Comparison of ENCODE assay signal across 1 fruit fly cellular context in genomic region chrX:20656535-20657350, dm6.
TF ChIP-seq lines count a peak whose summit lies in the region.

Gene Cyp6v1 (plus strand): TSS chrX:20657122.

TF ChIP-seq in whole organism, embryonic, 481 proteins besides CTCF, POLR2A, EP300 and RAD21 (continued from another document):
- TF ChIP-seq CG11723 (GFP tag; optimal IDR thresholded peaks at IDR 0.05; lab: Kevin White, UChicago): peak; percentile 20
- TF ChIP-seq CG32532 (GFP tag; IDR thresholded peaks at IDR 0.05; lab: Robert Waterston, UW): no peak; the same call in 1 of the 2 replicates
- no peak for TF ChIP-seq Spps (tag; optimal IDR thresholded peaks at IDR 0.05; lab: Kevin White, UChicago)
- no peak for TF ChIP-seq prd (optimal IDR thresholded peaks at IDR 0.05; lab: Kevin White, UChicago)
- peak; percentile 28; the same call in 1 of the 3 replicates for TF ChIP-seq prd (GFP tag; IDR thresholded peaks at IDR 0.05; lab: Robert Waterston, UW)
- no peak for TF ChIP-seq ham (GFP tag; IDR thresholded peaks at IDR 0.05; lab: Robert Waterston, UW)
- TF ChIP-seq h (optimal IDR thresholded peaks at IDR 0.05; lab: Kevin White, UChicago): no peak
- TF ChIP-seq knrl (GFP tag; IDR thresholded peaks at IDR 0.05; lab: Robert Waterston, UW; ENCODE audit: partially characterized antibody): no peak
- TF ChIP-seq CG8281 (tag; optimal IDR thresholded peaks at IDR 0.05; lab: Kevin White, UChicago): peak; percentile 4
- TF ChIP-seq CG2199 (GFP tag; IDR thresholded peaks at IDR 0.05; lab: Robert Waterston, UW): no peak
- TF ChIP-seq hbn (GFP tag; IDR thresholded peaks at IDR 0.05; lab: Robert Waterston, UW; ENCODE audit: partially characterized antibody): no peak
- no peak for TF ChIP-seq Nf-YA (GFP tag; IDR thresholded peaks at IDR 0.05; lab: Robert Waterston, UW)
- no peak for TF ChIP-seq hth (optimal IDR thresholded peaks at IDR 0.05; lab: Kevin White, UChicago)
- no peak for TF ChIP-seq Atf3 (GFP tag; optimal IDR thresholded peaks at IDR 0.05; lab: Kevin White, UChicago)
- TF ChIP-seq CG12236 (GFP tag; optimal IDR thresholded peaks at IDR 0.05; lab: Kevin White, UChicago): no peak
- 0 out of 2 replicates have a peak, but pooled peaks have one; percentile 19 for TF ChIP-seq klu (GFP tag; IDR thresholded peaks at IDR 0.05; lab: Robert Waterston, UW)
- no peak for TF ChIP-seq oc (tag; optimal IDR thresholded peaks at IDR 0.05; lab: Kevin White, UChicago)
- no peak for TF ChIP-seq tx (GFP tag; optimal IDR thresholded peaks at IDR 0.05; lab: Kevin White, UChicago)
- no peak for TF ChIP-seq hkb (optimal IDR thresholded peaks at IDR 0.05; lab: Kevin White, UChicago)
- no peak for TF ChIP-seq hkb (GFP tag; IDR thresholded peaks at IDR 0.05; lab: Robert Waterston, UW)
- peak; percentile 79 for TF ChIP-seq CG17361 (GFP tag; IDR thresholded peaks at IDR 0.05; lab: Robert Waterston, UW)
- TF ChIP-seq Nf-YC (tag; optimal IDR thresholded peaks at IDR 0.05; lab: Kevin White, UChicago): peak; percentile 7
- no peak for TF ChIP-seq CG12942 (GFP tag; optimal IDR thresholded peaks at IDR 0.05; lab: Kevin White, UChicago)
- no peak for TF ChIP-seq CG8478 (optimal IDR thresholded peaks at IDR 0.05; lab: Kevin White, UChicago)
- TF ChIP-seq lbe (GFP tag; optimal IDR thresholded peaks at IDR 0.05; lab: Kevin White, UChicago): no peak
- no peak for TF ChIP-seq jigr1 (GFP tag; IDR thresholded peaks at IDR 0.05; lab: Robert Waterston, UW)
- TF ChIP-seq CG9215 (GFP tag; IDR thresholded peaks at IDR 0.05; lab: Robert Waterston, UW): peak; percentile 47; the same call in 1 of the 2 replicates
- no peak for TF ChIP-seq ato (GFP tag; IDR thresholded peaks at IDR 0.05; lab: Robert Waterston, UW; ENCODE audit: partially characterized antibody)
- TF ChIP-seq CG3065 (GFP tag; optimal IDR thresholded peaks at IDR 0.05; lab: Kevin White, UChicago): no peak
- no peak for TF ChIP-seq bowl (GFP tag; IDR thresholded peaks at IDR 0.05; lab: Robert Waterston, UW)
- no peak for TF ChIP-seq Opbp (GFP tag; IDR thresholded peaks at IDR 0.05; lab: Robert Waterston, UW; ENCODE audit: partially characterized antibody)
- TF ChIP-seq Lpt (GFP tag; optimal IDR thresholded peaks at IDR 0.05; lab: Kevin White, UChicago): no peak
- no peak for TF ChIP-seq NK7.1 (GFP tag; optimal IDR thresholded peaks at IDR 0.05; lab: Kevin White, UChicago)
- no peak for TF ChIP-seq chn (GFP tag; optimal IDR thresholded peaks at IDR 0.05; lab: Kevin White, UChicago)
- TF ChIP-seq Med (GFP tag; lab: Kevin White, UChicago): peak; percentile 79
- TF ChIP-seq CG6854 (GFP tag; optimal IDR thresholded peaks at IDR 0.05; lab: Kevin White, UChicago): no peak
- peak; percentile 32; the same call in 1 of the 2 replicates for TF ChIP-seq lmd (GFP tag; IDR thresholded peaks at IDR 0.05; lab: Robert Waterston, UW)
- TF ChIP-seq CG6689 (GFP tag; IDR thresholded peaks at IDR 0.05; lab: Robert Waterston, UW): no peak
- TF ChIP-seq odd (GFP tag; optimal IDR thresholded peaks at IDR 0.05; lab: Kevin White, UChicago): peak; percentile 26
- TF ChIP-seq gro (GFP tag; optimal IDR thresholded peaks at IDR 0.05; lab: Kevin White, UChicago): no peak
- peak; percentile 70 for TF ChIP-seq CG18619 (GFP tag; optimal IDR thresholded peaks at IDR 0.05; lab: Kevin White, UChicago)
- no peak for TF ChIP-seq CG43689 (GFP tag; IDR thresholded peaks at IDR 0.05; lab: Robert Waterston, UW)
- no peak for TF ChIP-seq Dbx (GFP tag; IDR thresholded peaks at IDR 0.05; lab: Robert Waterston, UW)
- TF ChIP-seq repo (GFP tag; optimal IDR thresholded peaks at IDR 0.05; lab: Kevin White, UChicago): no peak
- no peak; the same call in 1 of the 2 replicates for TF ChIP-seq CG14014 (GFP tag; IDR thresholded peaks at IDR 0.05; lab: Robert Waterston, UW)
- TF ChIP-seq sens-2 (GFP tag; IDR thresholded peaks at IDR 0.05; lab: Robert Waterston, UW): no peak
- no peak for TF ChIP-seq shn (GFP tag; optimal IDR thresholded peaks at IDR 0.05; lab: Kevin White, UChicago)
- TF ChIP-seq bsh (GFP tag; optimal IDR thresholded peaks at IDR 0.05; lab: Kevin White, UChicago): peak in 1 of 2 experiments; percentile 51
- TF ChIP-seq Drgx (GFP tag; IDR thresholded peaks at IDR 0.05; lab: Robert Waterston, UW): 0 out of 2 replicates have a peak, but pooled peaks have one; percentile 20
- no peak for TF ChIP-seq CG10979 (tag; optimal IDR thresholded peaks at IDR 0.05; lab: Kevin White, UChicago)
- no peak for TF ChIP-seq chif (GFP tag; optimal IDR thresholded peaks at IDR 0.05; lab: Kevin White, UChicago)
- no peak for TF ChIP-seq wek (GFP tag; optimal IDR thresholded peaks at IDR 0.05; lab: Kevin White, UChicago)
- no peak for TF ChIP-seq tll (GFP tag; optimal IDR thresholded peaks at IDR 0.05; lab: Kevin White, UChicago)
- no peak for TF ChIP-seq CG5953 (GFP tag; IDR thresholded peaks at IDR 0.05; lab: Robert Waterston, UW)
- TF ChIP-seq ssp (GFP tag; IDR thresholded peaks at IDR 0.05; lab: Robert Waterston, UW): no peak
- no peak for TF ChIP-seq cg (GFP tag; optimal IDR thresholded peaks at IDR 0.05; lab: Kevin White, UChicago)
- peak; percentile 52 for TF ChIP-seq Usf (GFP tag; optimal IDR thresholded peaks at IDR 0.05; lab: Kevin White, UChicago)
- TF ChIP-seq Rfx (GFP tag; IDR thresholded peaks at IDR 0.05; lab: Robert Waterston, UW): peak; percentile 36; the same call in 1 of the 2 replicates
- TF ChIP-seq CG6654 (GFP tag; optimal IDR thresholded peaks at IDR 0.05; lab: Kevin White, UChicago): peak; percentile 28
- no peak for TF ChIP-seq wor (GFP tag; IDR thresholded peaks at IDR 0.05; lab: Robert Waterston, UW)
- TF ChIP-seq Trl (optimal IDR thresholded peaks at IDR 0.05; lab: Kevin White, UChicago): peak; percentile 25 to 72
- no peak for TF ChIP-seq Trl (GFP tag; optimal IDR thresholded peaks at IDR 0.05; lab: Kevin White, UChicago)
- no peak for TF ChIP-seq HmgZ (tag; optimal IDR thresholded peaks at IDR 0.05; lab: Kevin White, UChicago)
- TF ChIP-seq CG9876 (GFP tag; optimal IDR thresholded peaks at IDR 0.05; lab: Kevin White, UChicago): no peak
- no peak for TF ChIP-seq Deaf1 (tag; optimal IDR thresholded peaks at IDR 0.05; lab: Kevin White, UChicago)
- TF ChIP-seq CG15011 (GFP tag; optimal IDR thresholded peaks at IDR 0.05; lab: Kevin White, UChicago): peak; percentile 40
- TF ChIP-seq CG13894 (tag; optimal IDR thresholded peaks at IDR 0.05; lab: Kevin White, UChicago): no peak
- no peak for TF ChIP-seq Scr (GFP tag; IDR thresholded peaks at IDR 0.05; lab: Robert Waterston, UW; ENCODE audit: partially characterized antibody)
- no peak for TF ChIP-seq CG16863 (GFP tag; optimal IDR thresholded peaks at IDR 0.05; lab: Kevin White, UChicago)
- TF ChIP-seq CG8089 (GFP tag; optimal IDR thresholded peaks at IDR 0.05; lab: Kevin White, UChicago): no peak
- TF ChIP-seq CG5180 (GFP tag; optimal IDR thresholded peaks at IDR 0.05; lab: Kevin White, UChicago): no peak
- TF ChIP-seq Eip74EF (GFP tag; optimal IDR thresholded peaks at IDR 0.05; lab: Kevin White, UChicago): no peak
- no peak for TF ChIP-seq croc (GFP tag; conservative IDR thresholded peaks at IDR 0.05; lab: Robert Waterston, UW)
- no peak for TF ChIP-seq Rx (GFP tag; IDR thresholded peaks at IDR 0.05; lab: Robert Waterston, UW)
- TF ChIP-seq sim (GFP tag; IDR thresholded peaks at IDR 0.05; lab: Robert Waterston, UW): no peak
- no peak for TF ChIP-seq lola (GFP tag; optimal IDR thresholded peaks at IDR 0.05; lab: Kevin White, UChicago)
- TF ChIP-seq HLH4C (GFP tag; IDR thresholded peaks at IDR 0.05; lab: Robert Waterston, UW; ENCODE audit: partially characterized antibody): no peak
- TF ChIP-seq dmrt11E (tag; optimal IDR thresholded peaks at IDR 0.05; lab: Kevin White, UChicago): no peak
- no peak for TF ChIP-seq Dip3 (GFP tag; optimal IDR thresholded peaks at IDR 0.05; lab: Kevin White, UChicago)
- TF ChIP-seq HLH3B (GFP tag; IDR thresholded peaks at IDR 0.05; lab: Robert Waterston, UW): no peak
- TF ChIP-seq Mes4 (GFP tag; optimal IDR thresholded peaks at IDR 0.05; lab: Kevin White, UChicago): no peak
- TF ChIP-seq CG7839 (tag; optimal IDR thresholded peaks at IDR 0.05; lab: Kevin White, UChicago): peak; percentile 66
- peak; percentile 39 for TF ChIP-seq zfh2 (GFP tag; optimal IDR thresholded peaks at IDR 0.05; lab: Kevin White, UChicago)
- no peak for TF ChIP-seq pum (GFP tag; optimal IDR thresholded peaks at IDR 0.05; lab: Kevin White, UChicago)
- no peak for TF ChIP-seq btn (GFP tag; optimal IDR thresholded peaks at IDR 0.05; lab: Kevin White, UChicago)
- no peak for TF ChIP-seq CG4854 (GFP tag; optimal IDR thresholded peaks at IDR 0.05; lab: Kevin White, UChicago)
- TF ChIP-seq Sin3A (optimal IDR thresholded peaks at IDR 0.05; lab: Kevin White, UChicago): no peak
- TF ChIP-seq bigmax (GFP tag; optimal IDR thresholded peaks at IDR 0.05; lab: Kevin White, UChicago): no peak
- TF ChIP-seq Xrp1 (GFP tag; IDR thresholded peaks at IDR 0.05; lab: Robert Waterston, UW): 0 out of 2 replicates have a peak, but pooled peaks have one; percentile 24
- no peak for TF ChIP-seq MESR4 (GFP tag; optimal IDR thresholded peaks at IDR 0.05; lab: Kevin White, UChicago)
- TF ChIP-seq cwo (GFP tag; optimal IDR thresholded peaks at IDR 0.05; lab: Kevin White, UChicago): peak; percentile 58
- no peak; the same call in 1 of the 2 replicates for TF ChIP-seq vvl (GFP tag; IDR thresholded peaks at IDR 0.05; lab: Robert Waterston, UW)
- TF ChIP-seq CG18262 (tag; optimal IDR thresholded peaks at IDR 0.05; lab: Kevin White, UChicago): peak; percentile 39
- no peak for TF ChIP-seq CG11247 (GFP tag; IDR thresholded peaks at IDR 0.05; lab: Robert Waterston, UW)
- no peak for TF ChIP-seq eyg (GFP tag; optimal IDR thresholded peaks at IDR 0.05; lab: Kevin White, UChicago)
